Worm (Caenorhabditis elegans) whole organism, L4 larva: Measurements from ENCODE around the gene C46F11.5.
A peak's percentile ranks its signal among the peaks of the same experiment; 100 is the strongest.

Experiments used
- D1046.2 ChIP-seq: fragments of 200-800 bp; sonication (Bioruptor generic); IDR thresholded peaks from 2 replicates; pipeline ENCODE4 v1.3.6; 2022; ENCODE audit warnings: missing genetic modification characterization, missing compliant biosample characterization
- T20F7.1 ChIP-seq: fragments of 200-800 bp; sonication (Bioruptor generic); optimal IDR thresholded peaks from 2 replicates; lab custom pipeline; 2018; ENCODE audit warnings: mild to moderate bottlenecking, missing genetic modification characterization, missing compliant biosample characterization
- T26A8.4 ChIP-seq: fragments of 200-800 bp; sonication (Bioruptor generic); IDR thresholded peaks from 2 replicates; pipeline ENCODE4 v1.3.6; 2022; ENCODE audit warnings: missing genetic modification characterization, missing compliant biosample characterization
- ZK546.5 ChIP-seq, 2 experiments: sonication (generic microtip); optimal IDR thresholded peaks; 2 replicates each; lab custom pipeline; 2017; ENCODE audit warnings: missing biosample characterization in 2 of 2, missing genetic modification characterization in 2 of 2
- aha-1 ChIP-seq: fragments of 150-350 bp; peaks from one replicate; lab custom pipeline; 2014; ENCODE audit warnings: missing biosample characterization, missing genetic modification characterization
- ama-1 ChIP-seq: fragments of 150-350 bp; optimal IDR thresholded peaks from 2 replicates; lab custom pipeline; 2014; ENCODE audit warnings: inconsistent platforms, mixed read lengths
- arid-1 ChIP-seq: fragments of 200-800 bp; sonication (Bioruptor generic); conservative IDR thresholded peaks from 2 replicates; pipeline ENCODE4 v1.3.6; 2022; ENCODE audit warnings: missing genetic modification reagents, missing genetic modification characterization, missing compliant biosample characterization
- attf-4 ChIP-seq: sonication (generic microtip); optimal IDR thresholded peaks from 3 replicates; lab custom pipeline; 2017; ENCODE audit warnings: missing biosample characterization, missing genetic modification characterization
- ceh-20 ChIP-seq: fragments of 200-800 bp; sonication (Bioruptor generic); IDR thresholded peaks from 2 replicates; pipeline ENCODE4 v1.3.6; 2022; ENCODE audit warnings: missing genetic modification reagents, missing genetic modification characterization, missing compliant biosample characterization
- ceh-32 ChIP-seq: sonication (generic microtip); optimal IDR thresholded peaks from 2 replicates; lab custom pipeline; 2016; ENCODE audit warnings: mild to moderate bottlenecking, missing genetic modification characterization, missing compliant biosample characterization; ENCODE audit not compliant: poor library complexity
- ceh-44 ChIP-seq: fragments of 200-800 bp; sonication (Bioruptor generic); IDR thresholded peaks from 2 replicates; pipeline ENCODE4 v1.3.6; 2022; ENCODE audit warnings: missing genetic modification reagents, missing genetic modification characterization, missing compliant biosample characterization
- ceh-82 ChIP-seq: sonication (generic microtip); optimal IDR thresholded peaks from 2 replicates; lab custom pipeline; 2017; ENCODE audit warnings: missing biosample characterization, missing genetic modification characterization
- cey-2 ChIP-seq: sonication (generic microtip); optimal IDR thresholded peaks from 3 replicates; lab custom pipeline; 2017; ENCODE audit warnings: missing genetic modification characterization, mild to moderate bottlenecking, missing compliant biosample characterization, antibody characterized with exemption, borderline replicate concordance; ENCODE audit not compliant: insufficient read depth
- ctbp-1 ChIP-seq: fragments of 200-800 bp; sonication (Bioruptor generic); IDR thresholded peaks from 2 replicates; pipeline ENCODE4 v1.3.6; 2022; ENCODE audit warnings: missing genetic modification reagents, missing genetic modification characterization, missing compliant biosample characterization
- daf-19 ChIP-seq: fragments of 200-800 bp; sonication (Bioruptor generic); conservative IDR thresholded peaks from 2 replicates; pipeline ENCODE4 v1.3.6; 2022; ENCODE audit warnings: missing genetic modification characterization, missing compliant biosample characterization
- daf-8 ChIP-seq: fragments of 200-800 bp; sonication (Bioruptor generic); IDR thresholded peaks from 2 replicates; pipeline ENCODE4 v1.3.6; 2022; ENCODE audit warnings: missing genetic modification characterization, missing compliant biosample characterization
- dmd-6 ChIP-seq: fragments of 200-800 bp; sonication (Bioruptor generic); IDR thresholded peaks from 2 replicates; pipeline ENCODE4 v1.3.6; 2022; ENCODE audit warnings: missing genetic modification reagents, missing genetic modification characterization, missing compliant biosample characterization
- dmd-9 ChIP-seq: fragments of 200-800 bp; sonication (Bioruptor generic); IDR thresholded peaks from 2 replicates; pipeline ENCODE4 v1.3.6; 2022; ENCODE audit warnings: missing genetic modification reagents, missing genetic modification characterization, missing compliant biosample characterization
- dpl-1 ChIP-seq: fragments of 150-350 bp; optimal IDR thresholded peaks from 2 replicates; lab custom pipeline; 2014; ENCODE audit warnings: missing biosample characterization, missing genetic modification reagents, missing genetic modification characterization
- egl-43 ChIP-seq: fragments of 200-800 bp; sonication (Bioruptor generic); IDR thresholded peaks from 2 replicates; pipeline ENCODE4 v1.3.6; 2022; ENCODE audit warnings: missing genetic modification reagents, missing genetic modification characterization, missing compliant biosample characterization
- fkh-10 ChIP-seq: fragments of 150-350 bp; optimal IDR thresholded peaks from 2 replicates; lab custom pipeline; 2014; ENCODE audit warnings: missing biosample characterization, missing genetic modification reagents, missing genetic modification characterization
- fos-1 ChIP-seq: fragments of 150-350 bp; optimal IDR thresholded peaks from 2 replicates; lab custom pipeline; 2014; ENCODE audit warnings: missing biosample characterization, missing genetic modification characterization
- hlh-30 ChIP-seq: sonication (generic microtip); optimal IDR thresholded peaks from 2 replicates; lab custom pipeline; 2017; ENCODE audit warnings: antibody characterized with exemption, mild to moderate bottlenecking, missing genetic modification characterization, missing compliant biosample characterization; ENCODE audit not compliant: insufficient read depth
- hmg-1.1 ChIP-seq: fragments of 200-800 bp; sonication (Bioruptor generic); IDR thresholded peaks from 2 replicates; pipeline ENCODE4 v1.3.6; 2022; ENCODE audit warnings: missing genetic modification reagents, missing genetic modification characterization, missing compliant biosample characterization
- jun-1 ChIP-seq: fragments of 150-350 bp; optimal IDR thresholded peaks from 2 replicates; lab custom pipeline; 2014; ENCODE audit warnings: missing biosample characterization, missing genetic modification reagents, missing genetic modification characterization
- lin-1 ChIP-seq: fragments of 200-800 bp; sonication (Bioruptor generic); IDR thresholded peaks from 2 replicates; pipeline ENCODE4 v1.3.6; 2022; ENCODE audit warnings: missing genetic modification reagents, missing genetic modification characterization, missing compliant biosample characterization
- lin-15B ChIP-seq: fragments of 150-350 bp; sonication (generic microtip); optimal IDR thresholded peaks from 3 replicates; lab custom pipeline; 2014; ENCODE audit warnings: missing biosample characterization, missing genetic modification characterization
- lin-39 ChIP-seq: fragments of 150-350 bp; optimal IDR thresholded peaks from 2 replicates; lab custom pipeline; 2014; ENCODE audit warnings: missing biosample characterization, missing genetic modification reagents, missing genetic modification characterization
- lir-3 ChIP-seq: sonication (generic microtip); optimal IDR thresholded peaks from 2 replicates; lab custom pipeline; 2016; ENCODE audit warnings: mild to moderate bottlenecking, missing genetic modification characterization, missing compliant biosample characterization
- lsy-2 ChIP-seq, 2 experiments: fragments of 150-350 bp in 1 of 2; sonication (generic microtip) in 1 of 2; optimal IDR thresholded peaks; 2 replicates each; lab custom pipeline; 2014 to 2017; ENCODE audit warnings: missing biosample characterization in 2 of 2, missing genetic modification characterization in 2 of 2
- madf-9 ChIP-seq: fragments of 200-800 bp; sonication (Bioruptor generic); conservative IDR thresholded peaks from 2 replicates; pipeline ENCODE4 v1.3.6; 2022; ENCODE audit warnings: missing genetic modification reagents, missing genetic modification characterization, missing compliant biosample characterization
- mdl-1 ChIP-seq, 2 experiments: fragments of 150-350 bp in 1 of 2; sonication (generic microtip) in 1 of 2; optimal IDR thresholded peaks; 2 replicates each; lab custom pipeline; 2014 to 2017; ENCODE audit warnings: missing biosample characterization in 2 of 2, missing genetic modification characterization in 2 of 2
- mxl-3 ChIP-seq: fragments of 200-800 bp; sonication (Bioruptor generic); optimal IDR thresholded peaks from 2 replicates; lab custom pipeline; 2018; ENCODE audit warnings: mild to moderate bottlenecking, missing genetic modification characterization, missing compliant biosample characterization
- nhr-10 ChIP-seq: fragments of 150-350 bp; optimal IDR thresholded peaks from 2 replicates; lab custom pipeline; 2014; ENCODE audit warnings: missing biosample characterization, missing genetic modification characterization
- nhr-11 ChIP-seq: fragments of 150-350 bp; optimal IDR thresholded peaks from 2 replicates; lab custom pipeline; 2014; ENCODE audit warnings: missing biosample characterization, missing genetic modification characterization
- nhr-111 ChIP-seq: fragments of 200-800 bp; sonication (Bioruptor generic); optimal IDR thresholded peaks from 2 replicates; lab custom pipeline; 2018; ENCODE audit warnings: mild to moderate bottlenecking, missing genetic modification characterization, missing compliant biosample characterization
- nhr-25 ChIP-seq: sonication (generic microtip); optimal IDR thresholded peaks from 2 replicates; lab custom pipeline; 2017; ENCODE audit warnings: missing genetic modification characterization, mild to moderate bottlenecking, missing compliant biosample characterization, antibody characterized with exemption, moderate library complexity, borderline replicate concordance; ENCODE audit not compliant: insufficient read depth
- nhr-28 ChIP-seq: fragments of 150-350 bp; optimal IDR thresholded peaks from 2 replicates; lab custom pipeline; 2014; ENCODE audit warnings: missing biosample characterization, missing genetic modification characterization
- nhr-42 ChIP-seq: fragments of 200-800 bp; sonication (Bioruptor generic); IDR thresholded peaks from 2 replicates; pipeline ENCODE4 v1.3.6; 2022; ENCODE audit warnings: missing genetic modification characterization, missing compliant biosample characterization
- nhr-6 ChIP-seq: fragments of 150-350 bp; optimal IDR thresholded peaks from 2 replicates; lab custom pipeline; 2014; ENCODE audit warnings: missing biosample characterization, missing genetic modification characterization
- nhr-76 ChIP-seq: fragments of 150-350 bp; optimal IDR thresholded peaks from 2 replicates; lab custom pipeline; 2014; ENCODE audit warnings: missing biosample characterization, missing genetic modification characterization
- rbr-2 ChIP-seq: sonication (generic microtip); optimal IDR thresholded peaks from 2 replicates; lab custom pipeline; 2016; ENCODE audit warnings: missing genotype, missing genetic modification characterization, missing compliant biosample characterization
- saeg-2 ChIP-seq: fragments of 200-800 bp; sonication (Bioruptor generic); IDR thresholded peaks from 2 replicates; pipeline ENCODE4 v1.3.6; 2022; ENCODE audit warnings: missing genetic modification reagents, missing genetic modification characterization, missing compliant biosample characterization
- set-16 ChIP-seq: fragments of 200-800 bp; sonication (Bioruptor generic); IDR thresholded peaks from 2 replicates; pipeline ENCODE4 v1.3.6; 2022; ENCODE audit warnings: missing genetic modification reagents, missing genetic modification characterization, missing compliant biosample characterization
- unc-39 ChIP-seq: sonication (generic microtip); optimal IDR thresholded peaks from 2 replicates; lab custom pipeline; 2017; ENCODE audit warnings: missing biosample characterization, missing genetic modification characterization
- unc-62 ChIP-seq, 3 experiments: fragments of 150-350 bp in 1 of 3; sonication (generic microtip); optimal IDR thresholded peaks in 2 of 3; peaks in 1 of 3; 1 replicate in 1 of 3; 2 replicates in 2 of 3; lab custom pipeline; 2014 to 2017; ENCODE audit warnings: missing biosample characterization in 3 of 3, missing genetic modification characterization in 3 of 3, missing genetic modification reagents in 3 of 3, missing genotype in 1 of 3
- zip-11 ChIP-seq: fragments of 200-800 bp; sonication (Bioruptor generic); IDR thresholded peaks from 2 replicates; pipeline ENCODE4 v1.3.6; 2022; ENCODE audit warnings: missing genetic modification characterization, missing compliant biosample characterization
- ztf-7 ChIP-seq: fragments of 150-350 bp; optimal IDR thresholded peaks from 2 replicates; lab custom pipeline; 2014; ENCODE audit warnings: missing biosample characterization, missing genetic modification characterization

C46F11.5 gene

DNA sequence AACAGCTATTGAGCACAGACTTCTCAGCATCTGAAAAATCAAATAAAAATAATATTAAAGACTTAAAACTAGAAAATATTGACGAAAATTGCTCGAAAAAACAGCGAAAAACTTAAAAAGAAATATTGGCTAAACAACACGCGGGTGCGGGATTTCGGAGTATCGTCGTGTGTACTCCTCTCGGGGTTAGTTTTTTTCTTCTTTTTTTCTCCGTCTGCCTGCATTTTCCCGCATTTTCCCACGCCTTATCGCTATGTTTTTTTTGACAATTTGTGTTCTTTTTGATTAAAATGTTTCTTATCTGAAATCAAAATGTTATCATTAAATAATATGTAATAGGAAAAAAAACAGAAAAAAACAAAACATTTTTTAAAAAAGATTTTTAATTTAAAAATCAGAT, 27.1 kb downstream of the C46F11.5 start, which contains the start of gene mrps-31 (continued):
- TF ChIP-seq ceh-32, result no peak
- peak; percentile 99 for TF ChIP-seq T20F7.1 (GFP tag; lab: Kevin White, UChicago)
- no peak for TF ChIP-seq lir-3 (tag; lab: Kevin White, UChicago)
- no peak for TF ChIP-seq ZK546.5 (tag; optimal IDR thresholded peaks at IDR 0.05; lab: Kevin White, UChicago)
- no peak for TF ChIP-seq ztf-7 (tag; lab: Kevin White, UChicago)
- TF ChIP-seq nhr-28 (tag; lab: Kevin White, UChicago), result peak; percentile 84
- TF ChIP-seq dpl-1, result peak; percentile 53
- no peak for TF ChIP-seq ceh-20 (GFP tag; lab: Robert Waterston, UW)
- no peak for TF ChIP-seq lin-39
- no peak for TF ChIP-seq nhr-25 (tag; lab: Kevin White, UChicago)
- peak; percentile 49 for TF ChIP-seq nhr-6 (tag; lab: Kevin White, UChicago)
- no peak for TF ChIP-seq unc-62 (GFP tag; optimal IDR thresholded peaks at IDR 0.05 in 1 of 2; lab: Kevin White, UChicago)
- no peak for TF ChIP-seq unc-62 (tag; optimal IDR thresholded peaks at IDR 0.05; lab: Kevin White, UChicago)
- no peak for TF ChIP-seq madf-9
- TF ChIP-seq rbr-2, result no peak
- no peak for TF ChIP-seq dmd-9 (GFP tag; lab: Robert Waterston, UW)
- no peak for TF ChIP-seq aha-1
- no peak for TF ChIP-seq daf-8
- TF ChIP-seq lin-1 (GFP tag; lab: Robert Waterston, UW), result no peak
- TF ChIP-seq set-16 (GFP tag; lab: Robert Waterston, UW), result no peak
- TF ChIP-seq nhr-11 (tag; lab: Kevin White, UChicago), result no peak
- no peak for TF ChIP-seq nhr-10
- TF ChIP-seq unc-39 (tag; lab: Kevin White, UChicago), result no peak
- TF ChIP-seq dmd-6 (GFP tag; lab: Robert Waterston, UW), result peak; percentile 93
- peak in 1 of 2 experiments; percentile 21 for TF ChIP-seq mdl-1 (tag; optimal IDR thresholded peaks at IDR 0.05; lab: Kevin White, UChicago)
- TF ChIP-seq nhr-42 (GFP tag; lab: Robert Waterston, UW), result no peak
- no peak for TF ChIP-seq lin-15B
- TF ChIP-seq lsy-2 (tag; optimal IDR thresholded peaks at IDR 0.05; lab: Kevin White, UChicago), result peak in 1 of 2 experiments; percentile 80
- TF ChIP-seq saeg-2 (GFP tag; lab: Robert Waterston, UW), result no peak
- no peak for TF ChIP-seq daf-19 (GFP tag; lab: Robert Waterston, UW)
- TF ChIP-seq fkh-10, result no peak
- no peak for TF ChIP-seq ceh-44 (GFP tag; lab: Robert Waterston, UW)
- TF ChIP-seq hlh-30 (tag; lab: Kevin White, UChicago), result peak; percentile 40

DNA sequence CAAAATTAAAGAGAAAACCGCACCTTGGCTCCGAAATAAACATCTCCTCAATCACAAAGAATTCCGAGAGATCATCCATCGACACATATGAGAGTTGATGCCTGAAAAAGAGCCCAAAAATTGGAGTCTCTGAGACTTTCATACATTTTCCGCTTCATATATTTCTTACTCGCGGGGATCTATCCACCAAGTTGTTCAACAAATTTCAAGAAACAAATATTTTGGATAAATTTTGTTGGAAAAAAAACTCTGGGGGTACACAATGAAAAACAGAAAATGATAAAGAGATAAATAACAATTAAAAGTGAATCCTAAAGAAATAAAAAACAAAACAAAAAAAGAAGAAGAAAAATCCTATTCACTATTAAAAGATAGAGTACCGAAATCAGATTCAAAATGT, 30.4 kb downstream of the C46F11.5 start, which contains the start of gene sel-8:
sel-8 (minus strand) TSS at position 101 of the 400 bp plus-strand sequence.
- TF ChIP-seq aha-1 (peak; percentile 19), egl-43 (GFP tag; lab: Robert Waterston, UW) (no peak)
- TF ChIP-seq, all 104 proteins: peak for 1

- TF ChIP-seq set-16 (GFP tag; lab: Robert Waterston, UW) (0 out of 2 replicates have a peak, but pooled peaks have one; percentile 11), hmg-1.1 (GFP tag; lab: Robert Waterston, UW) (0 out of 2 replicates have a peak, but pooled peaks have one; percentile 7), mdl-1 (tag; optimal IDR thresholded peaks at IDR 0.05; lab: Kevin White, UChicago) (peak in 1 of 2 experiments; percentile 34), cey-2 (tag; lab: Kevin White, UChicago) (no peak), attf-4 (tag; lab: Kevin White, UChicago) (no peak), arid-1 (GFP tag; lab: Robert Waterston, UW) (no peak), egl-43 (GFP tag; lab: Robert Waterston, UW) (no peak), ceh-20 (GFP tag; lab: Robert Waterston, UW) (no peak), nhr-111 (GFP tag; lab: Kevin White, UChicago) (no peak), ctbp-1 (GFP tag; lab: Robert Waterston, UW) (no peak), saeg-2 (GFP tag; lab: Robert Waterston, UW) (no peak), zip-11 (no peak), ceh-82 (tag; lab: Kevin White, UChicago) (no peak), nhr-76 (tag; lab: Kevin White, UChicago) (no peak), nhr-10 (no peak), D1046.2 (no peak), fos-1 (tag; lab: Kevin White, UChicago) (no peak), mxl-3 (GFP tag; lab: Kevin White, UChicago) (peak; percentile 15), jun-1 (no peak), T26A8.4 (GFP tag; lab: Robert Waterston, UW) (no peak), nhr-28 (tag; lab: Kevin White, UChicago) (peak; percentile 8), ama-1 (no peak)
- TF ChIP-seq, all 104 proteins: peak for 5
These were observed 33.6 kb downstream of the C46F11.5 start for ce11 chrIII:3623772-3624171.
